Worm (Caenorhabditis elegans): ENCODE results near the gene Y42A5A.3.

DNA sequence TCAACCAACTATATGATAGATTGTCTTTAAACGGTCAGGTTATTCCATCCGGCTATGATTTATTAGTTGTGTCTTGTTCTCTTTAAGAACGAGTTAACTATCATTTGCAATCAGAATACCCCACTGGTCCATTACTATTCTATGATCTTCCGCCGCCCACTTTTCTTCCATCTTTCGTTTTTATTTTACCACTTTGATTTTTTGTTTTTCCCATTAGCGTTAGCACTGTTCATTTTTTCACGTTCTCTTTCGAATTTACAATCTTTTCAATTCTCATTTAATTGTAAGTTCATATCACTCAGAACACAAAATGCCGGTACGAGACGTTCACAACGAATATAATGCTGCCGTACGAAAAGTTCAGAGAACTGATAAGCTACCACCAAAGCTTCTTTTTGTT is 41.9 kb downstream of the Y42A5A.3 start, which contains the start of gene T04C12.7:
- no peak for TF ChIP-seq elt-3 (tag; optimal IDR thresholded peaks at IDR 0.05)
- no peak for TF ChIP-seq nhr-12 (tag; optimal IDR thresholded peaks at IDR 0.05)
- TF ChIP-seq ceh-43 (GFP tag; optimal IDR thresholded peaks at IDR 0.05) = no peak
- no peak for TF ChIP-seq nhr-28 (tag; optimal IDR thresholded peaks at IDR 0.05)
- TF ChIP-seq unc-62 (GFP tag; optimal IDR thresholded peaks at IDR 0.05) = no peak
- no peak for TF ChIP-seq sem-2 (GFP tag; optimal IDR thresholded peaks at IDR 0.05)
- no peak for TF ChIP-seq sptf-1 (tag; optimal IDR thresholded peaks at IDR 0.05)
- TF ChIP-seq nhr-76 (tag; optimal IDR thresholded peaks at IDR 0.05) = no peak
- TF ChIP-seq ztf-11 (tag; optimal IDR thresholded peaks at IDR 0.05) = no peak
- no peak for TF ChIP-seq nhr-237 (tag; optimal IDR thresholded peaks at IDR 0.05)
- no peak for TF ChIP-seq lsy-2 (tag; optimal IDR thresholded peaks at IDR 0.05)
- no peak for TF ChIP-seq flh-1 (GFP tag; optimal IDR thresholded peaks at IDR 0.05)
